Fruit fly (Drosophila melanogaster): ENCODE measurements around the gene CG11122.

The CG11122 gene

dm6 chrX:11108148-11108844 lies 16.2 kb downstream of the CG11122 start, which contains the start of gene Hsp60A (continued):
- TF ChIP-seq CG17802 (tag; optimal IDR thresholded peaks at IDR 0.05), result no peak
- no peak for TF ChIP-seq CG12769 (tag; optimal IDR thresholded peaks at IDR 0.05)
- TF ChIP-seq ERR (GFP tag; optimal IDR thresholded peaks at IDR 0.05), result no peak
- peak; percentile 53 for TF ChIP-seq Nf-YC (tag; optimal IDR thresholded peaks at IDR 0.05)
- TF ChIP-seq Bteb2 (GFP tag; optimal IDR thresholded peaks at IDR 0.05), result no peak
- peak; percentile 58; the same call in 1 of the 2 replicates for TF ChIP-seq slbo (GFP tag; IDR thresholded peaks at IDR 0.05)
- TF ChIP-seq repo (GFP tag; optimal IDR thresholded peaks at IDR 0.05), result no peak
- TF ChIP-seq CoRest (tag; optimal IDR thresholded peaks at IDR 0.05), result peak; percentile 69
- TF ChIP-seq eyg (GFP tag; optimal IDR thresholded peaks at IDR 0.05), result no peak
- TF ChIP-seq her (GFP tag; optimal IDR thresholded peaks at IDR 0.05), result no peak
- no peak for TF ChIP-seq fd3F (GFP tag; optimal IDR thresholded peaks at IDR 0.05)
- TF ChIP-seq run (tag; optimal IDR thresholded peaks at IDR 0.05), result no peak
- 0 out of 2 replicates have a peak, but pooled peaks have one; percentile 16 for TF ChIP-seq ara (GFP tag; IDR thresholded peaks at IDR 0.05)
- no peak for TF ChIP-seq chif (GFP tag; optimal IDR thresholded peaks at IDR 0.05)
- no peak for TF ChIP-seq ro (GFP tag; IDR thresholded peaks at IDR 0.05)
- no peak for TF ChIP-seq Hey (tag; optimal IDR thresholded peaks at IDR 0.05)
- TF ChIP-seq CG4424 (GFP tag; optimal IDR thresholded peaks at IDR 0.05), result peak; percentile 34
- TF ChIP-seq CG6175 (GFP tag; IDR thresholded peaks at IDR 0.05), result no peak
- TF ChIP-seq MTF-1 (GFP tag; optimal IDR thresholded peaks at IDR 0.05; ENCODE audit: borderline replicate concordance), result no peak
- TF ChIP-seq kni (GFP tag; optimal IDR thresholded peaks at IDR 0.05), result no peak
- no peak for TF ChIP-seq Taf1 (GFP tag; IDR thresholded peaks at IDR 0.05)
- no peak for TF ChIP-seq cwo (GFP tag; optimal IDR thresholded peaks at IDR 0.05)
- no peak for TF ChIP-seq sc (optimal IDR thresholded peaks at IDR 0.05)
- no peak for TF ChIP-seq sc (GFP tag; optimal IDR thresholded peaks at IDR 0.05)
- TF ChIP-seq disco-r (GFP tag; optimal IDR thresholded peaks at IDR 0.05), result no peak
- TF ChIP-seq CG11085 (GFP tag; IDR thresholded peaks at IDR 0.05), result no peak
- TF ChIP-seq ab (GFP tag; optimal IDR thresholded peaks at IDR 0.05), result no peak
- no peak for TF ChIP-seq CG4282 (GFP tag; optimal IDR thresholded peaks at IDR 0.05)
- peak; percentile 6 for TF ChIP-seq YL-1 (GFP tag; optimal IDR thresholded peaks at IDR 0.05)
- TF ChIP-seq fd64A (GFP tag; optimal IDR thresholded peaks at IDR 0.05), result no peak
- TF ChIP-seq amos (GFP tag; IDR thresholded peaks at IDR 0.05; ENCODE audit: partially characterized antibody), result peak; percentile 75
- peak; percentile 58 for TF ChIP-seq CG10267 (tag; optimal IDR thresholded peaks at IDR 0.05)
- peak; percentile 54 for TF ChIP-seq Fer3 (tag; optimal IDR thresholded peaks at IDR 0.05)
- TF ChIP-seq pzg (GFP tag; optimal IDR thresholded peaks at IDR 0.05), result peak; percentile 73
- no peak for TF ChIP-seq jumu (GFP tag; optimal IDR thresholded peaks at IDR 0.05)
- peak; percentile 91 for TF ChIP-seq Dll (GFP tag; IDR thresholded peaks at IDR 0.05; ENCODE audit: partially characterized antibody)
- TF ChIP-seq nerfin-2 (GFP tag; IDR thresholded peaks at IDR 0.05; ENCODE audit: partially characterized antibody), result peak; percentile 78
- no peak for TF ChIP-seq Ravus (GFP tag; IDR thresholded peaks at IDR 0.05)
- peak; percentile 69; the same call in 2 of the 3 replicates for TF ChIP-seq Opbp (GFP tag; IDR thresholded peaks at IDR 0.05; ENCODE audit: partially characterized antibody)
- TF ChIP-seq Fer1 (GFP tag; optimal IDR thresholded peaks at IDR 0.05), result peak; percentile 55
- no peak for TF ChIP-seq gcm (GFP tag; optimal IDR thresholded peaks at IDR 0.05)
- peak; percentile 82 for TF ChIP-seq row (GFP tag; IDR thresholded peaks at IDR 0.05)
- TF ChIP-seq Abd-B (GFP tag; optimal IDR thresholded peaks at IDR 0.05), result peak; percentile 63
- TF ChIP-seq fu2 (GFP tag; optimal IDR thresholded peaks at IDR 0.05), result no peak
- no peak for TF ChIP-seq Tbp (GFP tag; optimal IDR thresholded peaks at IDR 0.05)
- TF ChIP-seq Oli (tag; optimal IDR thresholded peaks at IDR 0.05), result peak; percentile 2
- TF ChIP-seq CG33557 (GFP tag; optimal IDR thresholded peaks at IDR 0.05), result peak; percentile 35
- TF ChIP-seq CG14014 (GFP tag; IDR thresholded peaks at IDR 0.05), result 0 out of 2 replicates have a peak, but pooled peaks have one; percentile 27
- TF ChIP-seq CG13894 (tag; optimal IDR thresholded peaks at IDR 0.05), result peak; percentile 56

All from whole organism, embryonic.